Fruit fly (Drosophila melanogaster) whole organism, prepupa: ENCODE measurements around the gene CG31551.

Experiments used
- Blimp-1 ChIP-seq: fragments of 200-800 bp; sonication (Bioruptor generic); optimal IDR thresholded peaks from 3 replicates; lab custom pipeline; 2017; ENCODE audit warnings: missing biosample characterization, missing genetic modification characterization, mild to moderate bottlenecking, moderate library complexity, missing genetic modification reagents
- CG10631 ChIP-seq: fragments of 200-800 bp; sonication (Bioruptor generic); optimal IDR thresholded peaks from 2 replicates; lab custom pipeline; 2016; ENCODE audit warnings: missing biosample characterization, missing genetic modification characterization
- CG10669 ChIP-seq: fragments of 200-800 bp; sonication (Bioruptor generic); optimal IDR thresholded peaks from 3 replicates; lab custom pipeline; 2018; ENCODE audit warnings: missing biosample characterization, mild to moderate bottlenecking, missing genetic modification characterization, moderate library complexity
- CG11294 ChIP-seq: fragments of 200-800 bp; sonication (Bioruptor generic); IDR thresholded peaks from 2 replicates; pipeline ENCODE4 v1.3.6; 2022; ENCODE audit warnings: missing biosample characterization, missing genetic modification characterization
- CG11762 ChIP-seq: fragments of 200-800 bp; sonication (Bioruptor generic); optimal IDR thresholded peaks from 3 replicates; lab custom pipeline; 2016; ENCODE audit warnings: missing biosample characterization, missing genetic modification characterization; ENCODE audit not compliant: insufficient read depth
- CG15336 ChIP-seq: fragments of 200-800 bp; sonication (Bioruptor generic); IDR thresholded peaks from 2 replicates; pipeline ENCODE4 v1.3.6; 2022; ENCODE audit warnings: missing biosample characterization, missing genetic modification characterization
- CG1621 ChIP-seq: fragments of 200-800 bp; sonication (Bioruptor generic); optimal IDR thresholded peaks from 3 replicates; lab custom pipeline; 2018; ENCODE audit warnings: missing biosample characterization, mild to moderate bottlenecking, missing genetic modification characterization
- CG3032 ChIP-seq: fragments of 200-800 bp; optimal IDR thresholded peaks from 2 replicates; lab custom pipeline; 2019; ENCODE audit warnings: missing biosample characterization, mild to moderate bottlenecking, missing genetic modification characterization, moderate library complexity
- CG34406 ChIP-seq: fragments of 200-800 bp; sonication (Bioruptor generic); optimal IDR thresholded peaks from 3 replicates; lab custom pipeline; 2016; ENCODE audit warnings: missing biosample characterization, missing genetic modification characterization
- CG3919 ChIP-seq: fragments of 200-800 bp; sonication (Bioruptor generic); optimal IDR thresholded peaks from 3 replicates; lab custom pipeline; 2016; ENCODE audit warnings: missing biosample characterization, missing genetic modification characterization
- CG4318 ChIP-seq: fragments of 200-800 bp; sonication (Bioruptor generic); optimal IDR thresholded peaks from 3 replicates; lab custom pipeline; 2017; ENCODE audit warnings: missing biosample characterization, mild to moderate bottlenecking, missing genetic modification characterization
- CG6163 ChIP-seq: fragments of 200-800 bp; sonication (Bioruptor generic); IDR thresholded peaks from 3 replicates; pipeline ENCODE4 v1.3.6; 2022; ENCODE audit warnings: missing biosample characterization, missing genetic modification characterization
- CG6276 ChIP-seq: fragments of 200-800 bp; sonication (Bioruptor generic); optimal IDR thresholded peaks from 2 replicates; lab custom pipeline; 2017; ENCODE audit warnings: missing biosample characterization, mild to moderate bottlenecking, missing genetic modification characterization
- CG6792 ChIP-seq: fragments of 200-800 bp; sonication (Bioruptor generic); optimal IDR thresholded peaks from 3 replicates; lab custom pipeline; 2016; ENCODE audit warnings: missing biosample characterization, missing genetic modification characterization
- CG6808 ChIP-seq: fragments of 200-800 bp; sonication (Bioruptor generic); optimal IDR thresholded peaks from 3 replicates; lab custom pipeline; 2017; ENCODE audit warnings: missing biosample characterization, missing genetic modification characterization, mild to moderate bottlenecking, moderate library complexity, missing genetic modification reagents
- CG6854 ChIP-seq: fragments of 200-800 bp; sonication (Bioruptor generic); optimal IDR thresholded peaks from 2 replicates; lab custom pipeline; 2017; ENCODE audit warnings: missing biosample characterization, mild to moderate bottlenecking, missing genetic modification characterization
- CG8119 ChIP-seq: fragments of 200-800 bp; sonication (Bioruptor generic); IDR thresholded peaks from 3 replicates; pipeline ENCODE4 v1.3.6; 2022; ENCODE audit warnings: missing biosample characterization, missing genetic modification characterization
- CG8319 ChIP-seq: fragments of 200-800 bp; sonication (Bioruptor generic); optimal IDR thresholded peaks from 3 replicates; lab custom pipeline; 2016; ENCODE audit warnings: missing biosample characterization, missing genetic modification characterization
- CG9139 ChIP-seq: fragments of 200-800 bp; sonication (Bioruptor generic); optimal IDR thresholded peaks from 3 replicates; lab custom pipeline; 2017; ENCODE audit warnings: missing biosample characterization, mild to moderate bottlenecking, missing genetic modification characterization
- Eip78C ChIP-seq: fragments of 200-800 bp; sonication (Bioruptor generic); peaks from one replicate; lab custom pipeline; 2016; ENCODE audit warnings: missing biosample characterization, missing genetic modification characterization
- Eip93F ChIP-seq: fragments of 200-800 bp; sonication (Bioruptor generic); optimal IDR thresholded peaks from 2 replicates; lab custom pipeline; 2016; ENCODE audit warnings: missing biosample characterization, mild to moderate bottlenecking, missing genetic modification characterization
- Gug ChIP-seq: fragments of 200-800 bp; sonication (Bioruptor generic); IDR thresholded peaks from 2 replicates; pipeline ENCODE4 v1.3.6; 2022; ENCODE audit warnings: missing biosample characterization, missing genetic modification characterization
- Hr38 ChIP-seq: sonication (Bioruptor generic); optimal IDR thresholded peaks from 2 replicates; lab custom pipeline; 2016; ENCODE audit warnings: missing biosample characterization, missing genetic modification characterization
- Hr39 ChIP-seq: fragments of 200-800 bp; sonication (Bioruptor generic); optimal IDR thresholded peaks from 2 replicates; lab custom pipeline; 2016; ENCODE audit warnings: missing biosample characterization, missing genetic modification characterization
- Hr4 ChIP-seq: fragments of 200-800 bp; sonication (Bioruptor generic); optimal IDR thresholded peaks from 3 replicates; lab custom pipeline; 2016; ENCODE audit warnings: missing biosample characterization, missing genetic modification characterization
- Lpt ChIP-seq: fragments of 200-800 bp; sonication (Bioruptor generic); optimal IDR thresholded peaks from 3 replicates; lab custom pipeline; 2016; ENCODE audit warnings: missing biosample characterization, missing genetic modification characterization
- Met ChIP-seq: fragments of 200-800 bp; sonication (Bioruptor generic); optimal IDR thresholded peaks from 3 replicates; lab custom pipeline; 2016; ENCODE audit warnings: missing biosample characterization, missing genetic modification characterization
- OdsH ChIP-seq: fragments of 200-800 bp; sonication (Bioruptor generic); optimal IDR thresholded peaks from 3 replicates; lab custom pipeline; 2016; ENCODE audit warnings: missing biosample characterization, missing genetic modification characterization
- Smox ChIP-seq: fragments of 200-800 bp; sonication (Bioruptor generic); optimal IDR thresholded peaks from 3 replicates; lab custom pipeline; 2016; ENCODE audit warnings: missing biosample characterization, missing genetic modification characterization
- Sox102F ChIP-seq: fragments of 200-800 bp; sonication (Bioruptor generic); optimal IDR thresholded peaks from 2 replicates; lab custom pipeline; 2016; ENCODE audit warnings: missing biosample characterization, mild to moderate bottlenecking, missing genetic modification characterization
- Sox14 ChIP-seq: fragments of 200-800 bp; sonication (Bioruptor generic); optimal IDR thresholded peaks from 3 replicates; lab custom pipeline; 2016; ENCODE audit warnings: missing biosample characterization, missing genetic modification characterization
- achi ChIP-seq: fragments of 200-800 bp; sonication (Bioruptor generic); optimal IDR thresholded peaks from 3 replicates; lab custom pipeline; 2016; ENCODE audit warnings: missing biosample characterization, missing genetic modification characterization
- cyc ChIP-seq: fragments of 200-800 bp; sonication (Bioruptor generic); optimal IDR thresholded peaks from 3 replicates; lab custom pipeline; 2016; ENCODE audit warnings: missing biosample characterization, missing genetic modification characterization
- dac ChIP-seq: fragments of 200-800 bp; sonication (Bioruptor generic); optimal IDR thresholded peaks from 2 replicates; lab custom pipeline; 2017; ENCODE audit warnings: missing biosample characterization, mild to moderate bottlenecking, missing genetic modification characterization
- dsx ChIP-seq: fragments of 200-800 bp; optimal IDR thresholded peaks from 3 replicates; lab custom pipeline; 2019; ENCODE audit warnings: missing biosample characterization, mild to moderate bottlenecking, missing genetic modification characterization, moderate library complexity; ENCODE audit not compliant: poor library complexity, severe bottlenecking
- esn ChIP-seq: fragments of 200-800 bp; sonication (Bioruptor generic); optimal IDR thresholded peaks from 2 replicates; lab custom pipeline; 2016; ENCODE audit warnings: missing biosample characterization, mild to moderate bottlenecking, missing genetic modification characterization, moderate library complexity
- fd59A ChIP-seq: fragments of 200-800 bp; sonication (Bioruptor generic); optimal IDR thresholded peaks from 2 replicates; lab custom pipeline; 2017; ENCODE audit warnings: missing biosample characterization, mild to moderate bottlenecking, missing genetic modification characterization, missing genetic modification reagents
- fd85E ChIP-seq: fragments of 200-800 bp; sonication (Bioruptor generic); optimal IDR thresholded peaks from 3 replicates; lab custom pipeline; 2016; ENCODE audit warnings: missing biosample characterization, missing genetic modification characterization
- fkh ChIP-seq: fragments of 200-800 bp; sonication (Bioruptor generic); optimal IDR thresholded peaks from 3 replicates; lab custom pipeline; 2017; ENCODE audit warnings: missing biosample characterization, mild to moderate bottlenecking, missing genetic modification characterization, moderate library complexity
- lz ChIP-seq: fragments of 200-800 bp; sonication (Bioruptor generic); optimal IDR thresholded peaks from 3 replicates; lab custom pipeline; 2016; ENCODE audit warnings: missing biosample characterization, missing genetic modification characterization
- spab ChIP-seq: fragments of 200-800 bp; sonication (Bioruptor generic); optimal IDR thresholded peaks from 2 replicates; lab custom pipeline; 2017; ENCODE audit warnings: missing biosample characterization, mild to moderate bottlenecking, missing genetic modification characterization, missing genetic modification reagents
- svp ChIP-seq: fragments of 200-800 bp; sonication (Bioruptor generic); peaks from one replicate; lab custom pipeline; 2016; ENCODE audit warnings: missing biosample characterization, missing genetic modification characterization
- vri ChIP-seq: fragments of 200-800 bp; sonication (Bioruptor generic); optimal IDR thresholded peaks from 3 replicates; lab custom pipeline; 2016; ENCODE audit warnings: missing biosample characterization, mild to moderate bottlenecking, missing genetic modification characterization

Gene CG31551

DNA sequence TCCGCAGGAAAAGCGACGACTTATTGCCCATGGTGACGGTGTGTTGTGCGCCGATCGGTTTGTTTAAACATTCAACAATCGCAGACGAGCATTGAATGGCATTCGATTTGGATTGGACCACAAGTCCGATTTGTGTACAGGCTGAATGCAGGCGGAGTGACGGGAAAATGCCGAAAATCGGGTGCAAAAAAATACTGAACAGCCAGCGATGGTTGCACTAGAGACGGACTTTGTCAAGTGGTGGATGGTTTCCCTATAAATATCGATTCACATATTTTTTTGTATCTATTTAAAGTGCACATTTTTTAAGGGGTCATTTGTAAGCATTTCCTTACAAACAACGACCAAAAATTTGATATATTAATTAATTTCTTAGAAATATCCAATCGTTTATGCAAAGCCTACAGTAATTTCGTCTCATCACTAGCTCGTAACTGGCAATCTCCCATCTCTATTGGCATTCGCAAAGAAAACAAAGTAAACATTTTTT, 27.1 kb downstream of the CG31551 start, which contains the start of the genes elm and MED27 (continued):
- TF ChIP-seq CG8319 (GFP tag; lab: Kevin White, UChicago) (peak; percentile 86), esn (GFP tag; lab: Kevin White, UChicago) (peak; percentile 94), CG6808 (GFP tag; lab: Kevin White, UChicago) (peak; percentile 78), achi (GFP tag; lab: Kevin White, UChicago) (peak; percentile 89), CG11762 (peak; percentile 81), Gug (GFP tag; lab: Robert Waterston, UW) (peak; percentile 88), CG11294 (GFP tag; lab: Robert Waterston, UW) (peak; percentile 67; the same call in 1 of the 2 replicates), Lpt (GFP tag; lab: Kevin White, UChicago) (peak; percentile 76), Smox (GFP tag; lab: Kevin White, UChicago) (peak; percentile 92), fd59A (peak; percentile 80), Blimp-1 (GFP tag; lab: Kevin White, UChicago) (peak; percentile 68), CG6276 (GFP tag; lab: Kevin White, UChicago) (no peak), CG6854 (GFP tag; lab: Kevin White, UChicago) (peak; percentile 46), Hr38 (GFP tag; lab: Kevin White, UChicago) (peak; percentile 44), lz (GFP tag; lab: Kevin White, UChicago) (peak; percentile 96), CG34406 (peak; percentile 86), Hr4 (GFP tag; lab: Kevin White, UChicago) (peak; percentile 94), CG9139 (GFP tag; lab: Kevin White, UChicago) (no peak), CG8119 (GFP tag; lab: Robert Waterston, UW) (peak; percentile 84), CG3919 (GFP tag; lab: Kevin White, UChicago) (peak; percentile 91), CG10669 (GFP tag; lab: Kevin White, UChicago) (peak; percentile 82), Hr39 (GFP tag; lab: Kevin White, UChicago) (peak; percentile 95), CG4318 (GFP tag; lab: Kevin White, UChicago) (no peak), Sox102F (GFP tag; lab: Kevin White, UChicago) (peak; percentile 88), CG15336 (peak; percentile 74), CG3032 (tag; lab: Kevin White, UChicago) (peak; percentile 93), Eip78C (GFP tag; lab: Kevin White, UChicago) (peak; percentile 95), CG6163 (GFP tag; lab: Robert Waterston, UW) (peak; percentile 87), vri (GFP tag; lab: Kevin White, UChicago) (peak; percentile 85), fkh (GFP tag; lab: Kevin White, UChicago) (peak; percentile 96), Eip93F (GFP tag; lab: Kevin White, UChicago) (peak; percentile 76)

dm6 chr3R:5658984-5659802, 31.5 kb downstream of the CG31551 start:
- TF ChIP-seq achi (GFP tag; lab: Kevin White, UChicago) (peak; percentile 2), CG3919 (GFP tag; lab: Kevin White, UChicago) (no peak), OdsH (no peak), vri (GFP tag; lab: Kevin White, UChicago) (peak; percentile 55), esn (GFP tag; lab: Kevin White, UChicago) (peak; percentile 16), Met (GFP tag; lab: Kevin White, UChicago) (no peak), CG10631 (GFP tag; lab: Kevin White, UChicago) (no peak), Hr39 (GFP tag; lab: Kevin White, UChicago) (no peak), CG8119 (GFP tag; lab: Robert Waterston, UW) (peak; percentile 19; the same call in 1 of the 3 replicates), fd85E (GFP tag; lab: Kevin White, UChicago) (no peak), CG4318 (GFP tag; lab: Kevin White, UChicago) (no peak), spab (GFP tag; lab: Kevin White, UChicago) (no peak), Blimp-1 (GFP tag; lab: Kevin White, UChicago) (no peak), fkh (GFP tag; lab: Kevin White, UChicago) (no peak), CG6854 (GFP tag; lab: Kevin White, UChicago) (no peak), CG1621 (tag; lab: Kevin White, UChicago) (peak; percentile 55), Eip78C (GFP tag; lab: Kevin White, UChicago) (peak; percentile 77), Gug (GFP tag; lab: Robert Waterston, UW) (no peak), CG6792 (GFP tag; lab: Kevin White, UChicago) (peak; percentile 14), Hr4 (GFP tag; lab: Kevin White, UChicago) (no peak), cyc (GFP tag; lab: Kevin White, UChicago) (peak; percentile 2), CG8319 (GFP tag; lab: Kevin White, UChicago) (no peak), dac (GFP tag; lab: Kevin White, UChicago) (no peak), dsx (GFP tag; lab: Kevin White, UChicago) (no peak), CG10669 (GFP tag; lab: Kevin White, UChicago) (no peak), CG11762 (no peak), svp (peak; percentile 94), Smox (GFP tag; lab: Kevin White, UChicago) (no peak), CG6276 (GFP tag; lab: Kevin White, UChicago) (no peak), Lpt (GFP tag; lab: Kevin White, UChicago) (no peak), fd59A (no peak), CG6163 (GFP tag; lab: Robert Waterston, UW) (no peak), Sox14 (GFP tag; lab: Kevin White, UChicago) (no peak), Eip93F (GFP tag; lab: Kevin White, UChicago) (no peak), Sox102F (GFP tag; lab: Kevin White, UChicago) (no peak)
